Fruit fly (Drosophila melanogaster) whole organism, prepupa: ENCODE measurements around the gene CG15638.
A peak's percentile ranks its signal among the peaks of the same experiment; 100 is the strongest.

Experiments
- CG10631 ChIP-seq: fragments of 200-800 bp; sonication (Bioruptor generic); optimal IDR thresholded peaks from 2 replicates; lab custom pipeline; 2016; ENCODE audit warnings: missing biosample characterization, missing genetic modification characterization
- CG10669 ChIP-seq: fragments of 200-800 bp; sonication (Bioruptor generic); optimal IDR thresholded peaks from 3 replicates; lab custom pipeline; 2018; ENCODE audit warnings: missing biosample characterization, mild to moderate bottlenecking, missing genetic modification characterization, moderate library complexity
- CG11294 ChIP-seq: fragments of 200-800 bp; sonication (Bioruptor generic); IDR thresholded peaks from 2 replicates; pipeline ENCODE4 v1.3.6; 2022; ENCODE audit warnings: missing biosample characterization, missing genetic modification characterization
- CG11762 ChIP-seq: fragments of 200-800 bp; sonication (Bioruptor generic); optimal IDR thresholded peaks from 3 replicates; lab custom pipeline; 2016; ENCODE audit warnings: missing biosample characterization, missing genetic modification characterization; ENCODE audit not compliant: insufficient read depth
- CG11902 ChIP-seq: fragments of 200-800 bp; sonication (Bioruptor generic); optimal IDR thresholded peaks from 3 replicates; lab custom pipeline; 2016; ENCODE audit warnings: missing biosample characterization, missing genetic modification characterization
- CG15336 ChIP-seq: fragments of 200-800 bp; sonication (Bioruptor generic); IDR thresholded peaks from 2 replicates; pipeline ENCODE4 v1.3.6; 2022; ENCODE audit warnings: missing biosample characterization, missing genetic modification characterization
- CG1621 ChIP-seq: fragments of 200-800 bp; sonication (Bioruptor generic); optimal IDR thresholded peaks from 3 replicates; lab custom pipeline; 2018; ENCODE audit warnings: missing biosample characterization, mild to moderate bottlenecking, missing genetic modification characterization
- CG16779 ChIP-seq: fragments of 200-800 bp; sonication (Bioruptor generic); optimal IDR thresholded peaks from 3 replicates; lab custom pipeline; 2017; ENCODE audit warnings: missing biosample characterization, mild to moderate bottlenecking, missing genetic modification characterization
- CG31627 ChIP-seq: fragments of 200-800 bp; sonication (Bioruptor generic); optimal IDR thresholded peaks from 3 replicates; lab custom pipeline; 2016; ENCODE audit warnings: missing biosample characterization, missing genetic modification characterization
- CG32006 ChIP-seq: fragments of 200-800 bp; sonication (Bioruptor generic); optimal IDR thresholded peaks from 3 replicates; lab custom pipeline; 2017; ENCODE audit warnings: missing biosample characterization, mild to moderate bottlenecking, missing genetic modification characterization
- CG34406 ChIP-seq: fragments of 200-800 bp; sonication (Bioruptor generic); optimal IDR thresholded peaks from 3 replicates; lab custom pipeline; 2016; ENCODE audit warnings: missing biosample characterization, missing genetic modification characterization
- CG3919 ChIP-seq: fragments of 200-800 bp; sonication (Bioruptor generic); optimal IDR thresholded peaks from 3 replicates; lab custom pipeline; 2016; ENCODE audit warnings: missing biosample characterization, missing genetic modification characterization
- CG4318 ChIP-seq: fragments of 200-800 bp; sonication (Bioruptor generic); optimal IDR thresholded peaks from 3 replicates; lab custom pipeline; 2017; ENCODE audit warnings: missing biosample characterization, mild to moderate bottlenecking, missing genetic modification characterization
- CG6163 ChIP-seq: fragments of 200-800 bp; sonication (Bioruptor generic); IDR thresholded peaks from 3 replicates; pipeline ENCODE4 v1.3.6; 2022; ENCODE audit warnings: missing biosample characterization, missing genetic modification characterization
- CG6276 ChIP-seq: fragments of 200-800 bp; sonication (Bioruptor generic); optimal IDR thresholded peaks from 2 replicates; lab custom pipeline; 2017; ENCODE audit warnings: missing biosample characterization, mild to moderate bottlenecking, missing genetic modification characterization
- CG6808 ChIP-seq: fragments of 200-800 bp; sonication (Bioruptor generic); optimal IDR thresholded peaks from 3 replicates; lab custom pipeline; 2017; ENCODE audit warnings: missing biosample characterization, missing genetic modification characterization, mild to moderate bottlenecking, moderate library complexity, missing genetic modification reagents
- CG6854 ChIP-seq: fragments of 200-800 bp; sonication (Bioruptor generic); optimal IDR thresholded peaks from 2 replicates; lab custom pipeline; 2017; ENCODE audit warnings: missing biosample characterization, mild to moderate bottlenecking, missing genetic modification characterization
- CG7368 ChIP-seq: fragments of 200-800 bp; sonication (Bioruptor generic); optimal IDR thresholded peaks from 3 replicates; lab custom pipeline; 2016; ENCODE audit warnings: missing biosample characterization, missing genetic modification characterization
- CG8119 ChIP-seq: fragments of 200-800 bp; sonication (Bioruptor generic); IDR thresholded peaks from 3 replicates; pipeline ENCODE4 v1.3.6; 2022; ENCODE audit warnings: missing biosample characterization, missing genetic modification characterization
- CG8632 ChIP-seq: fragments of 200-800 bp; sonication (Bioruptor generic); optimal IDR thresholded peaks from 3 replicates; lab custom pipeline; 2016; ENCODE audit warnings: missing biosample characterization, missing genetic modification characterization
- Eip75B ChIP-seq: fragments of 200-800 bp; sonication (Bioruptor generic); optimal IDR thresholded peaks from 3 replicates; lab custom pipeline; 2016; ENCODE audit warnings: missing biosample characterization, missing genetic modification characterization
- Ets21C ChIP-seq: fragments of 200-800 bp; sonication (Bioruptor generic); optimal IDR thresholded peaks from 3 replicates; lab custom pipeline; 2016; ENCODE audit warnings: missing biosample characterization, missing genetic modification characterization
- Gug ChIP-seq: fragments of 200-800 bp; sonication (Bioruptor generic); IDR thresholded peaks from 2 replicates; pipeline ENCODE4 v1.3.6; 2022; ENCODE audit warnings: missing biosample characterization, missing genetic modification characterization
- Hr38 ChIP-seq: sonication (Bioruptor generic); optimal IDR thresholded peaks from 2 replicates; lab custom pipeline; 2016; ENCODE audit warnings: missing biosample characterization, missing genetic modification characterization
- Hr4 ChIP-seq: fragments of 200-800 bp; sonication (Bioruptor generic); optimal IDR thresholded peaks from 3 replicates; lab custom pipeline; 2016; ENCODE audit warnings: missing biosample characterization, missing genetic modification characterization
- Lpt ChIP-seq: fragments of 200-800 bp; sonication (Bioruptor generic); optimal IDR thresholded peaks from 3 replicates; lab custom pipeline; 2016; ENCODE audit warnings: missing biosample characterization, missing genetic modification characterization
- Met ChIP-seq: fragments of 200-800 bp; sonication (Bioruptor generic); optimal IDR thresholded peaks from 3 replicates; lab custom pipeline; 2016; ENCODE audit warnings: missing biosample characterization, missing genetic modification characterization
- OdsH ChIP-seq: fragments of 200-800 bp; sonication (Bioruptor generic); optimal IDR thresholded peaks from 3 replicates; lab custom pipeline; 2016; ENCODE audit warnings: missing biosample characterization, missing genetic modification characterization
- Smox ChIP-seq: fragments of 200-800 bp; sonication (Bioruptor generic); optimal IDR thresholded peaks from 3 replicates; lab custom pipeline; 2016; ENCODE audit warnings: missing biosample characterization, missing genetic modification characterization
- Sox102F ChIP-seq: fragments of 200-800 bp; sonication (Bioruptor generic); optimal IDR thresholded peaks from 2 replicates; lab custom pipeline; 2016; ENCODE audit warnings: missing biosample characterization, mild to moderate bottlenecking, missing genetic modification characterization
- Sox14 ChIP-seq: fragments of 200-800 bp; sonication (Bioruptor generic); optimal IDR thresholded peaks from 3 replicates; lab custom pipeline; 2016; ENCODE audit warnings: missing biosample characterization, missing genetic modification characterization
- Sox15 ChIP-seq: fragments of 200-800 bp; sonication (Bioruptor generic); optimal IDR thresholded peaks from 3 replicates; lab custom pipeline; 2016; ENCODE audit warnings: missing biosample characterization, missing genetic modification characterization
- achi ChIP-seq: fragments of 200-800 bp; sonication (Bioruptor generic); optimal IDR thresholded peaks from 3 replicates; lab custom pipeline; 2016; ENCODE audit warnings: missing biosample characterization, missing genetic modification characterization
- acj6 ChIP-seq: fragments of 200-800 bp; sonication (Bioruptor generic); optimal IDR thresholded peaks from 3 replicates; lab custom pipeline; 2016; ENCODE audit warnings: missing biosample characterization, missing genetic modification characterization
- cyc ChIP-seq: fragments of 200-800 bp; sonication (Bioruptor generic); optimal IDR thresholded peaks from 3 replicates; lab custom pipeline; 2016; ENCODE audit warnings: missing biosample characterization, missing genetic modification characterization
- dac ChIP-seq: fragments of 200-800 bp; sonication (Bioruptor generic); optimal IDR thresholded peaks from 2 replicates; lab custom pipeline; 2017; ENCODE audit warnings: missing biosample characterization, mild to moderate bottlenecking, missing genetic modification characterization
- dsx ChIP-seq: fragments of 200-800 bp; optimal IDR thresholded peaks from 3 replicates; lab custom pipeline; 2019; ENCODE audit warnings: missing biosample characterization, mild to moderate bottlenecking, missing genetic modification characterization, moderate library complexity; ENCODE audit not compliant: poor library complexity, severe bottlenecking
- esn ChIP-seq: fragments of 200-800 bp; sonication (Bioruptor generic); optimal IDR thresholded peaks from 2 replicates; lab custom pipeline; 2016; ENCODE audit warnings: missing biosample characterization, mild to moderate bottlenecking, missing genetic modification characterization, moderate library complexity
- fd85E ChIP-seq: fragments of 200-800 bp; sonication (Bioruptor generic); optimal IDR thresholded peaks from 3 replicates; lab custom pipeline; 2016; ENCODE audit warnings: missing biosample characterization, missing genetic modification characterization
- fkh ChIP-seq: fragments of 200-800 bp; sonication (Bioruptor generic); optimal IDR thresholded peaks from 3 replicates; lab custom pipeline; 2017; ENCODE audit warnings: missing biosample characterization, mild to moderate bottlenecking, missing genetic modification characterization, moderate library complexity
- lz ChIP-seq: fragments of 200-800 bp; sonication (Bioruptor generic); optimal IDR thresholded peaks from 3 replicates; lab custom pipeline; 2016; ENCODE audit warnings: missing biosample characterization, missing genetic modification characterization
- pdm3 ChIP-seq: fragments of 200-800 bp; sonication (Bioruptor generic); optimal IDR thresholded peaks from 3 replicates; lab custom pipeline; 2016; ENCODE audit warnings: missing biosample characterization, missing genetic modification characterization
- ss ChIP-seq, 2 experiments: fragments of 200-800 bp; sonication (Bioruptor generic); optimal IDR thresholded peaks; 2 replicates in 1 of 2; 3 replicates in 1 of 2; lab custom pipeline; 2017 to 2018; ENCODE audit warnings: mild to moderate bottlenecking in 2 of 2, missing biosample characterization in 2 of 2, missing genetic modification characterization in 2 of 2, moderate library complexity in 1 of 2
- topi ChIP-seq: fragments of 200-800 bp; sonication (Bioruptor generic); optimal IDR thresholded peaks from 3 replicates; lab custom pipeline; 2016; ENCODE audit warnings: missing biosample characterization, missing genetic modification characterization
- vri ChIP-seq: fragments of 200-800 bp; sonication (Bioruptor generic); optimal IDR thresholded peaks from 3 replicates; lab custom pipeline; 2016; ENCODE audit warnings: missing biosample characterization, mild to moderate bottlenecking, missing genetic modification characterization

The CG15638 gene

dm6 chr2L:13571791-13572451 is 36.3 kb upstream of the CG15638 start (continued):
- TF ChIP-seq CG11762 (no peak), vri (GFP tag; lab: Kevin White, UChicago) (no peak), Hr38 (GFP tag; lab: Kevin White, UChicago) (no peak), fd85E (GFP tag; lab: Kevin White, UChicago) (no peak), CG10669 (GFP tag; lab: Kevin White, UChicago) (peak; percentile 43), Met (GFP tag; lab: Kevin White, UChicago) (peak; percentile 21), Smox (GFP tag; lab: Kevin White, UChicago) (peak; percentile 38), fkh (GFP tag; lab: Kevin White, UChicago) (peak; percentile 33), Ets21C (no peak), CG6808 (GFP tag; lab: Kevin White, UChicago) (peak; percentile 37), acj6 (GFP tag; lab: Kevin White, UChicago) (peak; percentile 43), CG11902 (GFP tag; lab: Kevin White, UChicago) (no peak), topi (GFP tag; lab: Kevin White, UChicago) (peak; percentile 48), CG8632 (GFP tag; lab: Kevin White, UChicago) (peak; percentile 56), dsx (GFP tag; lab: Kevin White, UChicago) (peak; percentile 53), CG32006 (peak; percentile 79), CG7368 (GFP tag; lab: Kevin White, UChicago) (peak; percentile 34), CG31627 (GFP tag; lab: Kevin White, UChicago) (peak; percentile 3)
- TF ChIP-seq, all 60 proteins: peak for 43

dm6 chr2L:13570982-13571426 is 35.4 kb upstream of the CG15638 start:
- TF ChIP-seq CG8632 (GFP tag; lab: Kevin White, UChicago) (peak; percentile 91), dac (GFP tag; lab: Kevin White, UChicago) (peak; percentile 79), vri (GFP tag; lab: Kevin White, UChicago) (peak; percentile 85), CG8119 (GFP tag; lab: Robert Waterston, UW) (peak; percentile 94), CG1621 (tag; lab: Kevin White, UChicago) (peak; percentile 50), CG10631 (GFP tag; lab: Kevin White, UChicago) (peak; percentile 86), OdsH (GFP tag; lab: Kevin White, UChicago) (peak; percentile 90), CG3919 (GFP tag; lab: Kevin White, UChicago) (peak; percentile 95), cyc (GFP tag; lab: Kevin White, UChicago) (peak; percentile 89), achi (peak; percentile 94), CG6163 (GFP tag; lab: Robert Waterston, UW) (peak; percentile 83), Smox (GFP tag; lab: Kevin White, UChicago) (peak; percentile 95), CG16779 (tag; lab: Kevin White, UChicago) (peak; percentile 85), Met (GFP tag; lab: Kevin White, UChicago) (peak; percentile 96), lz (GFP tag; lab: Kevin White, UChicago) (peak; percentile 94), CG6276 (GFP tag; lab: Kevin White, UChicago) (peak; percentile 89), Sox15 (GFP tag; lab: Kevin White, UChicago) (peak; percentile 77), esn (peak; percentile 97), CG6854 (GFP tag; lab: Kevin White, UChicago) (peak; percentile 87), CG15336 (GFP tag; lab: Robert Waterston, UW) (peak; percentile 90), acj6 (GFP tag; lab: Kevin White, UChicago) (peak; percentile 93), CG7368 (GFP tag; lab: Kevin White, UChicago) (peak; percentile 83), Lpt (peak; percentile 90), fkh (GFP tag; lab: Kevin White, UChicago) (no peak), CG11902 (GFP tag; lab: Kevin White, UChicago) (peak; percentile 71), ss (GFP tag; optimal IDR thresholded peaks at IDR 0.05; lab: Kevin White, UChicago) (peak; percentile 82 to 86), CG31627 (GFP tag; lab: Kevin White, UChicago) (peak; percentile 91), Hr4 (GFP tag; lab: Kevin White, UChicago) (peak; percentile 91), CG6808 (GFP tag; lab: Kevin White, UChicago) (peak; percentile 90), Ets21C (peak; percentile 85), Sox14 (peak; percentile 92), CG11294 (peak; percentile 57), CG4318 (GFP tag; lab: Kevin White, UChicago) (peak; percentile 80), pdm3 (GFP tag; lab: Kevin White, UChicago) (peak; percentile 92), dsx (GFP tag; lab: Kevin White, UChicago) (peak; percentile 60), Sox102F (GFP tag; lab: Kevin White, UChicago) (peak; percentile 97), CG34406 (GFP tag; lab: Kevin White, UChicago) (peak; percentile 92), Eip75B (peak; percentile 88), Gug (GFP tag; lab: Robert Waterston, UW) (peak; percentile 75), CG11762 (peak; percentile 91), Hr38 (GFP tag; lab: Kevin White, UChicago) (no peak)
